Worm (Caenorhabditis elegans) whole organism, late embryonic: ENCODE results near the gene M02A10.1.

Experiments used
- pha-4 ChIP-seq: fragments of 150-350 bp; optimal IDR thresholded peaks from 2 replicates; lab custom pipeline; 2018; ENCODE audit warnings: missing biosample characterization, missing genetic modification reagents, missing genetic modification characterization
- ttx-3 ChIP-seq: sonication (generic microtip); optimal IDR thresholded peaks from 2 replicates; lab custom pipeline; 2016; ENCODE audit warnings: missing genetic modification reagents, missing genetic modification characterization, missing compliant biosample characterization
- unc-42 ChIP-seq: sonication (generic microtip); optimal IDR thresholded peaks from 2 replicates; lab custom pipeline; 2016; ENCODE audit warnings: missing genotype, missing genetic modification characterization, missing compliant biosample characterization

DNA sequence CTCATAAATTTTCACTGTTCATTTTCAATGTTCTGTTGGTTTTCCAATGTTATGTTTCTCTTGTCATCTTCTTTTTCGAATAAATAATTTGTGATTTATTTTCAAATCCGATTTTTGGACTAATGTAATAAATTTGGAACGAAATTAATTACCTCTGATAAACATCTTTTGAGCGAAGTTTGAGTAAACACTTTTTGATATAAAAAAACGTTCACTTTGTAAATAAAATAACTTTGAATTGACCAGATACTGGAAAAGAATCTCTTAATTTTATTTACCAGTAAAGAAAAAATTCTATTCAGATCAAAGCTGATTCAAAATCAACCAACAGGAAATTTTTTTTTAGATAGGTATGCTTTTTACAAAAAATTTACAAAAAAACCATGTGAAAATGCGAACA, 34.8 kb upstream of the M02A10.1 start, which contains the start of gene lgc-32:
- TF ChIP-seq ttx-3 (tag; lab: Kevin White, UChicago): no peak
- TF ChIP-seq unc-42 (tag; lab: Kevin White, UChicago): no peak
- TF ChIP-seq pha-4 (tag; lab: Kevin White, UChicago): no peak
